Fruit fly (Drosophila melanogaster) S2 (cell line): ENCODE results near the gene Ilp8.

Experiments
- CG8478 ChIP-seq: fragments of >200 bp; optimal IDR thresholded peaks from 2 replicates; lab custom pipeline; 2018
- CTCF ChIP-seq, 2 experiments: fragments of >200 bp; optimal IDR thresholded peaks; 2 replicates each; lab custom pipeline; 2018

- no peak for TF ChIP-seq CG8478 (lab: Kevin White, UChicago)
- TF ChIP-seq CTCF (optimal IDR thresholded peaks at IDR 0.05; lab: Kevin White, UChicago), result no peak
Observed at dm6 chr3L:17011351-17012016, 20.4 kb downstream of the Ilp8 start.
